Fruit fly (Drosophila melanogaster): Measurements from ENCODE around the gene CG7884.

dm6 chrX:19265802-19266479, 45.5 kb downstream of the CG7884 start:
- TF ChIP-seq Ravus (GFP tag; IDR thresholded peaks at IDR 0.05) (no peak), Ptx1 (GFP tag; IDR thresholded peaks at IDR 0.05) (no peak), CG9876 (GFP tag; optimal IDR thresholded peaks at IDR 0.05) (no peak), ato (GFP tag; IDR thresholded peaks at IDR 0.05; ENCODE audit: partially characterized antibody) (no peak), Aef1 (GFP tag; IDR thresholded peaks at IDR 0.05) (no peak), Fer2 (tag; optimal IDR thresholded peaks at IDR 0.05) (no peak), Opbp (GFP tag; IDR thresholded peaks at IDR 0.05; ENCODE audit: partially characterized antibody) (no peak)

Measured in whole organism, embryonic.